Worm (Caenorhabditis elegans): ENCODE measurements around the gene C30F2.4.

ce11 chrX:16099251-16099650 lies 22.9 kb upstream of the C30F2.4 start:
- TF ChIP-seq tbx-7 (tag; optimal IDR thresholded peaks at IDR 0.05) (no peak), pax-1 (tag; optimal IDR thresholded peaks at IDR 0.05) (no peak), ceh-6 (GFP tag; optimal IDR thresholded peaks at IDR 0.05) (no peak), Y22D7AL.16 (tag; optimal IDR thresholded peaks at IDR 0.05) (no peak), sdc-2 (tag; optimal IDR thresholded peaks at IDR 0.05) (no peak), unc-3 (GFP tag; conservative IDR thresholded peaks at IDR 0.05) (no peak), unc-3 (tag; optimal IDR thresholded peaks at IDR 0.05) (no peak), nhr-11 (tag; optimal IDR thresholded peaks at IDR 0.05) (no peak), ceh-30 (tag; optimal IDR thresholded peaks at IDR 0.05) (no peak)

Data from whole organism, late embryonic.